Fruit fly (Drosophila melanogaster): ENCODE measurements around the gene REPTOR-BP.

The REPTOR-BP gene

dm6 chr2L:10263830-10264634, at the start of gene REPTOR-BP:
TSS of gene REPTOR-BP (plus strand) at chr2L:10264125.
- no peak for TF ChIP-seq psq (optimal IDR thresholded peaks at IDR 0.05)
- TF ChIP-seq Sin3A (optimal IDR thresholded peaks at IDR 0.05), result no peak
- TF ChIP-seq ttk (optimal IDR thresholded peaks at IDR 0.05), result no peak
- no peak for TF ChIP-seq Myc (optimal IDR thresholded peaks at IDR 0.05)
- TF ChIP-seq h (optimal IDR thresholded peaks at IDR 0.05), result no peak
- no peak for TF ChIP-seq insv (optimal IDR thresholded peaks at IDR 0.05)

DNA sequence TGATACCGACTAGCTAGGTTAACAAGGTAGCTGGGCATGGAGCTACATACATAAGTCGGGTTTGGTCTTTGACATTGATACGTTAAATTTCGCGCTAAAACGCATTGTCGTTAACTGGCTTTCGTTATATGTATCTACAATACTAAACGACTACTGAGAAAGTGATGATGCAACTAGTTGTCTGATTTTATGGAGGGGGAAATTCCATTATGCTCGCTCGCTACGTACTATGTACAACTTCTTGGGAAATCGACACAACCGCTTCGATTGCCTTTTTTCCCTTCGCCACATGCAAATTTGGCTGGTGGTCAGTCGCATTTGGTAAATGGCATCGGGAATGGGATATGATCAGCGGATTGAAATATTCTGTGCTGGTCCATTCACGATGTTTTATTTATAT, 43.9 kb upstream of the REPTOR-BP start:
- TF ChIP-seq insv (optimal IDR thresholded peaks at IDR 0.05), result no peak
- TF ChIP-seq psq (optimal IDR thresholded peaks at IDR 0.05), result no peak
- TF ChIP-seq h (optimal IDR thresholded peaks at IDR 0.05), result no peak
- no peak for TF ChIP-seq ttk (optimal IDR thresholded peaks at IDR 0.05)
- no peak for TF ChIP-seq Sin3A (optimal IDR thresholded peaks at IDR 0.05)
- no peak for TF ChIP-seq Myc (optimal IDR thresholded peaks at IDR 0.05)

dm6 chr2L:10220501-10221386, 43.2 kb upstream of the REPTOR-BP start, which contains the start of the genes Npc1a and Prosalpha6:
TSS of gene Npc1a (minus strand) at chr2L:10221216.
TSS of gene Prosalpha6 (plus strand) at chr2L:10221351.
- TF ChIP-seq Sin3A (optimal IDR thresholded peaks at IDR 0.05) (no peak), ttk (optimal IDR thresholded peaks at IDR 0.05) (no peak), psq (optimal IDR thresholded peaks at IDR 0.05) (no peak), Myc (optimal IDR thresholded peaks at IDR 0.05) (no peak), h (optimal IDR thresholded peaks at IDR 0.05) (no peak), insv (optimal IDR thresholded peaks at IDR 0.05) (no peak)

dm6 chr2L:10221387-10221705, 42.6 kb upstream of the REPTOR-BP start:
- TF ChIP-seq h (optimal IDR thresholded peaks at IDR 0.05) (no peak), Sin3A (optimal IDR thresholded peaks at IDR 0.05) (no peak)

DNA sequence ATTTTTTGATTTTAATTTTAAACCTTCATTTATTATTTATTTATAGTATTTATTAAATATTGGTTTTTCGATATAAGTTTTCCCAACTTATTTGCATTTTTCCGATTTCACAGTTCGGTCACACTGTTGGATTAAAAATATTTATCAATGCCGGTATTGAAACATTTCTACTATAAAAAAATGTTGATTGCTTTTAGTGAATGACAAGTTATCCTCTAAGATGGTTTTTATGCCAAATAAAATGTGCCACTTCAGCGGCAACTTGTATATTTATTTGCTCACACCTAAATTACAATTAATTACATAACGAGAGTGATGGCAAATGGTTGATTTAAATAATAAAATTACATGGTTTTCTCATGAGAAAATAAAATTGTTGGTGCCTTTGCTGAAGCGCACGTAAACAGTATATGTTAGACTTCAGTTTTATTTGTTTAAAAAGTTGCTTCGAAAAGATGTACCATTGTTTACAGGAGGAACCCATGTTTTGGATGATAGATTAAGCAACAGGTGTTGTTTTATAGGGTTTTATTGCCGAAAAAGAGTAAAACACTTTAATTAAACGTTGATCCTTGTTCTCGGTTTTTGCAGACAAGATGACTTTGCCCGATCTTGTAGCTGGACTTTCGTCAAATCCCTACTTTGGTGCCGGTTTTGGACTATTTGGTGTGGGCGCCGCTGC, 41.2 kb upstream of the REPTOR-BP start, which contains the start of gene Bcs1:
Bcs1 (plus strand) TSS at position 108 of the 682 bp plus-strand sequence.
- TF ChIP-seq ttk (optimal IDR thresholded peaks at IDR 0.05) (no peak), insv (optimal IDR thresholded peaks at IDR 0.05) (no peak), psq (optimal IDR thresholded peaks at IDR 0.05) (no peak), Myc (optimal IDR thresholded peaks at IDR 0.05) (no peak), h (optimal IDR thresholded peaks at IDR 0.05) (no peak), Sin3A (optimal IDR thresholded peaks at IDR 0.05) (no peak)

DNA sequence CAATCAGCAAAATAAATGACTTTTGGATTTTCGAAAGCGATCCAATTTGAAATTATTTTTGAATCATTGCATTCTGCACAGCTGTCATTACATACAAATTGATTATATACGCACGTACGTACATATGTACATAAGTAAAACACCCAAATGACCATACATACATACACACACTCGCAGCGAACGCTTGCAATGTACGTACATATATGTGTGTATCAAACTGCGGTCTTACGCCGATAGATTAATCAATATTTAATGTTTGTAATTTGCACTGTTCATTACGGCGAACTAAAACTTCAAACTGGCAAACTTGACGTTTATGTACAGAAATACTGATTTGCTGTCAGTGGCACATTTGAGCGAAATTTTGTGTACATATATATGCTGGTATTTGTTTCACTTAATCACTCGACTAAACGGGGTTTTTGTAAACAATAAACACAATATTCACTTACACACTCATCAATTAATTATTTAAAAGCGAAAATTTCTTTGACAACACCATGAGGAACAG, 37.7 kb upstream of the REPTOR-BP start:
- TF ChIP-seq Sin3A (optimal IDR thresholded peaks at IDR 0.05), result no peak
- TF ChIP-seq psq (optimal IDR thresholded peaks at IDR 0.05), result no peak
- no peak for TF ChIP-seq insv (optimal IDR thresholded peaks at IDR 0.05)
- no peak for TF ChIP-seq h (optimal IDR thresholded peaks at IDR 0.05)
- TF ChIP-seq Myc (optimal IDR thresholded peaks at IDR 0.05), result no peak
- no peak for TF ChIP-seq ttk (optimal IDR thresholded peaks at IDR 0.05)

DNA sequence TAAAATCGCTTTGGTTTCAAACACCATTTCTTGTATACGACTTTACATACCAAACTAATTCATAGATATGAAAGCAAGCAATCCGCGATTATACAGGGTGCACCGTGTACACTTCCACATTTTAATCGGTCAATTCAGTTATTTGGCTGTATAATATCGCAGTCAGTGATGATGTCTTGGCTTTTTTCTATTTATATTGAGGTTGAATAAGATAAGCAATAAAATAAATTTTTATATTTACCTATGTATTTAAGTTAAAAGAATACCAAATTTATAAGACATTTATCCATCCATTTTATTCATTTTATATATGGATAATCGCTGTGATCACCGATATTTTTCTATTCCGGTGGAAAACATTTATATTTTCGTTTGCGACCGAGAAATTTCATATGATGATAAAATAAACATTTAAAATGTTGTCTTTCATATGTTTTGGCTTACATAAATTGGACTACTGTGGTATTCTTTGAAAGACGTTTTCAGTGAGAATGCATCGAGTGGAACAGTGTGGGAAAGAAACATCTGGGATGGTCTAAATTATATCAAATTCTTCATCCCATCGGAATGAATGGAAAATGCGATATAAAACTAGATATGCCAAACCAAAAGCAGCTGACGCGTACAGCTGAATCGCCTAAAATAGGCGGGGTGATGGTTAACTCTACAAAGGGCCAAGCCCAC, 37.1 kb upstream of the REPTOR-BP start, which contains the start of gene CG5708:
CG5708 (minus strand) TSS at position 85 of the 684 bp plus-strand sequence.
- TF ChIP-seq Myc (optimal IDR thresholded peaks at IDR 0.05), result no peak
- no peak for TF ChIP-seq psq (optimal IDR thresholded peaks at IDR 0.05)
- no peak for TF ChIP-seq insv (optimal IDR thresholded peaks at IDR 0.05)
- TF ChIP-seq Sin3A (optimal IDR thresholded peaks at IDR 0.05), result no peak
- no peak for TF ChIP-seq h (optimal IDR thresholded peaks at IDR 0.05)
- TF ChIP-seq ttk (optimal IDR thresholded peaks at IDR 0.05), result no peak

DNA sequence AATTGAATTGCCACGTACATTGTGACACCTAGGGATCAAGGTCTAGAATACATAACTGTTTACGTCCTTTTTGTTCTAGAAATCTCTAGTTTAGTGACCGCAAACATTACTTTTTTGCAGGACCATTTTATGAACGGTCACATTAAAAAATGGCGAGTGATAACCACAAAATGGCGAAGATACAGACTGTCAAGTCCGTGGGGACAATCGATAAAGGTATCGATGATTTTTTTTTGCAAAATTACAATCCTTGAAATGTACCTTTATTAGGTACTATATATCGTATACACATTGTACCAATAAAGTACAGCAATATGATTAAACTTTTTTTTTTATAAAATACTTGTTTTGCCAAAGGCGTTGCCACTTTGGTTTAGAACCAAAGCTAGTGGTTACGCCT, 33.5 kb upstream of the REPTOR-BP start:
- no peak for TF ChIP-seq insv (optimal IDR thresholded peaks at IDR 0.05)
- TF ChIP-seq h (optimal IDR thresholded peaks at IDR 0.05), result no peak
- TF ChIP-seq Sin3A (optimal IDR thresholded peaks at IDR 0.05), result no peak
- no peak for TF ChIP-seq psq (optimal IDR thresholded peaks at IDR 0.05)
- TF ChIP-seq ttk (optimal IDR thresholded peaks at IDR 0.05), result no peak
- TF ChIP-seq Myc (optimal IDR thresholded peaks at IDR 0.05), result no peak

- TF ChIP-seq ttk (optimal IDR thresholded peaks at IDR 0.05) (no peak), psq (optimal IDR thresholded peaks at IDR 0.05) (no peak), h (optimal IDR thresholded peaks at IDR 0.05) (no peak), insv (optimal IDR thresholded peaks at IDR 0.05) (no peak), Myc (optimal IDR thresholded peaks at IDR 0.05) (no peak), Sin3A (optimal IDR thresholded peaks at IDR 0.05) (no peak)
Observed at dm6 chr2L:10231092-10231494, 32.8 kb upstream of the REPTOR-BP start.

DNA sequence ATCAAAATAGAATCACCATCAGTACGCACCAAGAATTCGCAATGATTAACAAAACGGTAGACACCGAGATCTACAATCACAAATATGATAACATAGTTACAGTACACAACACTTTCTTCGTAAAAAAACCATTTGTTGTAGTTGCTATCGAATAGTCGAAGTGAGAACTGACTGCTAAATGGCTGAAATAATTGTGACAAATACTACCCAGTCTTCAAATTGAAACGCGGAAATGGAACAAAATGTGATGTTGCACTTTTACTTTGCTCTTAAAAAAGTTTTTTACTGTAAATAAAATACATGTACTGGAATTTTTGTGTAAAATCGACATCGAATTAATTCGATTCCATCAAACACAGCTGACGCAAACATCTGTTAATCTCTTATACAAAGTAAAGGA, 32.4 kb upstream of the REPTOR-BP start, which contains the start of gene ova:
ova (minus strand) TSS at position 183 of the 400 bp plus-strand sequence.
- TF ChIP-seq psq (optimal IDR thresholded peaks at IDR 0.05) (no peak), h (optimal IDR thresholded peaks at IDR 0.05) (no peak), Myc (optimal IDR thresholded peaks at IDR 0.05) (no peak), Sin3A (optimal IDR thresholded peaks at IDR 0.05) (no peak), insv (optimal IDR thresholded peaks at IDR 0.05) (no peak), ttk (optimal IDR thresholded peaks at IDR 0.05) (no peak)

All from Kc167 (cell line).